Fruit fly (Drosophila melanogaster) S2 (cell line): ENCODE data around the gene kek4.
"Not testable (repeated sequence)": the region's sequence is repeated elsewhere in the genome, so short reads cannot be mapped to it uniquely, and the experiment has no call there.

ENCODE experiments used
- CG8478 ChIP-seq: fragments of >200 bp; optimal IDR thresholded peaks from 2 replicates; lab custom pipeline; 2018
- CTCF ChIP-seq, 2 experiments: fragments of >200 bp; optimal IDR thresholded peaks; 2 replicates each; lab custom pipeline; 2018

Gene kek4

dm6 chr2L:13225225-13225840 is 10.2 kb upstream of the kek4 start, which contains the start of gene CG15480:
TSS of gene CG15480 (minus strand) at chr2L:13225275.
- TF ChIP-seq CG8478 (lab: Kevin White, UChicago) = no peak
- TF ChIP-seq CTCF (optimal IDR thresholded peaks at IDR 0.05; lab: Kevin White, UChicago) = no peak

dm6 chr2L:13222225-13222648 is 7.1 kb upstream of the kek4 start, which contains the start of the genes Ski6 and CG16812:
TSS of gene Ski6 (minus strand) at chr2L:13222429.
TSS of gene CG16812 (plus strand) at chr2L:13222587.
- no peak for TF ChIP-seq CG8478 (lab: Kevin White, UChicago)
- TF ChIP-seq CTCF (optimal IDR thresholded peaks at IDR 0.05; lab: Kevin White, UChicago) = no peak

dm6 chr2L:13219281-13220092 is 4.3 kb upstream of the kek4 start, which contains the start of the genes CG9426 and mRF1:
TSS of gene CG9426 (minus strand) at chr2L:13219923.
TSS of gene mRF1 (plus strand) at chr2L:13219979.
- TF ChIP-seq CTCF (optimal IDR thresholded peaks at IDR 0.05; lab: Kevin White, UChicago) (no peak), CG8478 (lab: Kevin White, UChicago) (no peak)

dm6 chr2L:13211764-13212265 is 3.3 kb downstream of the kek4 start, which contains the start of gene CG15482:
TSS of gene CG15482 (minus strand) at chr2L:13211814.
- TF ChIP-seq CG8478 (lab: Kevin White, UChicago); CTCF (optimal IDR thresholded peaks at IDR 0.05; lab: Kevin White, UChicago): not testable (repeated sequence)

- no peak for TF ChIP-seq CG8478 (lab: Kevin White, UChicago)
- no peak for TF ChIP-seq CTCF (optimal IDR thresholded peaks at IDR 0.05; lab: Kevin White, UChicago)
Measured at dm6 chr2L:13206857-13207463, 8.2 kb downstream of the kek4 start.

- TF ChIP-seq CTCF (optimal IDR thresholded peaks at IDR 0.05; lab: Kevin White, UChicago) = no peak
- TF ChIP-seq CG8478 (lab: Kevin White, UChicago) = no peak
Measured at dm6 chr2L:13206077-13206668, 9.0 kb downstream of the kek4 start.

dm6 chr2L:13205256-13205655 is 9.9 kb downstream of the kek4 start:
- TF ChIP-seq CG8478 (lab: Kevin White, UChicago) = no peak
- no peak for TF ChIP-seq CTCF (optimal IDR thresholded peaks at IDR 0.05; lab: Kevin White, UChicago)

dm6 chr2L:13204151-13204550 is 11.0 kb downstream of the kek4 start:
- no peak for TF ChIP-seq CTCF (optimal IDR thresholded peaks at IDR 0.05; lab: Kevin White, UChicago)
- no peak for TF ChIP-seq CG8478 (lab: Kevin White, UChicago)

- no peak for TF ChIP-seq CTCF (optimal IDR thresholded peaks at IDR 0.05; lab: Kevin White, UChicago)
- TF ChIP-seq CG8478 (lab: Kevin White, UChicago) = no peak
Measured at dm6 chr2L:13203437-13204137, 11.6 kb downstream of the kek4 start, which contains the start of gene Pect. TSS of gene Pect (plus strand) at chr2L:13203762.

dm6 chr2L:13202960-13203436 is 12.2 kb downstream of the kek4 start, which contains the start of gene CG16972:
TSS of gene CG16972 (minus strand) at chr2L:13203295.
- TF ChIP-seq CTCF (optimal IDR thresholded peaks at IDR 0.05; lab: Kevin White, UChicago) = no peak
- no peak for TF ChIP-seq CG8478 (lab: Kevin White, UChicago)

dm6 chr2L:13195822-13196221 is 19.3 kb downstream of the kek4 start:
- TF ChIP-seq CTCF (optimal IDR thresholded peaks at IDR 0.05; lab: Kevin White, UChicago) = no peak
- no peak for TF ChIP-seq CG8478 (lab: Kevin White, UChicago)

dm6 chr2L:13191894-13192293 is 23.3 kb downstream of the kek4 start, which contains the start of the genes CG16974 and Edem2:
TSS of gene CG16974 (minus strand) at chr2L:13191979.
TSS of gene Edem2 (plus strand) at chr2L:13192201.
- TF ChIP-seq CG8478 (lab: Kevin White, UChicago) (no peak), CTCF (optimal IDR thresholded peaks at IDR 0.05; lab: Kevin White, UChicago) (no peak)

- TF ChIP-seq CTCF (optimal IDR thresholded peaks at IDR 0.05; lab: Kevin White, UChicago) (no peak), CG8478 (lab: Kevin White, UChicago) (no peak)
Measured at dm6 chr2L:13191052-13191678, 24.0 kb downstream of the kek4 start.
